Fruit fly (Drosophila melanogaster) whole organism, embryonic: Measurements from ENCODE around the gene CG42656.
A peak's percentile ranks its signal among the peaks of the same experiment; 100 is the strongest.

Experiments used
- ATbp ChIP-seq: fragments of 200-800 bp; sonication (Bioruptor generic); optimal IDR thresholded peaks from 2 replicates; lab custom pipeline; 2017; ENCODE audit warnings: missing biosample characterization, mild to moderate bottlenecking, missing genetic modification characterization, missing genetic modification reagents
- Awh ChIP-seq: fragments of 200-800 bp; sonication (Bioruptor generic); IDR thresholded peaks from 2 replicates; pipeline ENCODE4, ENCODE4 v1.3.6; 2022; ENCODE audit warnings: missing biosample characterization, missing genetic modification characterization
- Blimp-1 ChIP-seq: fragments of 200-800 bp; sonication (Bioruptor generic); optimal IDR thresholded peaks from 3 replicates; lab custom pipeline; 2018; ENCODE audit warnings: missing biosample characterization, missing genetic modification characterization, mild to moderate bottlenecking, moderate library complexity, missing genetic modification reagents
- CG10543 ChIP-seq: fragments of 200-800 bp; sonication (Bioruptor generic); optimal IDR thresholded peaks from 3 replicates; lab custom pipeline; 2017; ENCODE audit warnings: missing biosample characterization, mild to moderate bottlenecking, missing genetic modification characterization, moderate library complexity
- CG11247 ChIP-seq: fragments of 200-800 bp; sonication (Bioruptor generic); IDR thresholded peaks from 2 replicates; pipeline ENCODE4 v1.3.6; 2022; ENCODE audit warnings: missing biosample characterization, missing genetic modification characterization
- CG11560 ChIP-seq: fragments of 200-800 bp; sonication (Bioruptor generic); IDR thresholded peaks from 3 replicates; pipeline ENCODE4 v1.3.6; 2022; ENCODE audit warnings: missing biosample characterization, missing genetic modification characterization
- CG11696 ChIP-seq: fragments of 200-800 bp; sonication (Bioruptor generic); IDR thresholded peaks from 2 replicates; pipeline ENCODE4 v1.3.6; 2022; ENCODE audit warnings: missing biosample characterization, missing genetic modification characterization
- CG12071 ChIP-seq: fragments of 200-800 bp; sonication (Bioruptor generic); optimal IDR thresholded peaks from 3 replicates; lab custom pipeline; 2018; ENCODE audit warnings: missing biosample characterization, mild to moderate bottlenecking, missing genetic modification characterization
- CG12659 ChIP-seq: fragments of 200-800 bp; sonication (Bioruptor generic); optimal IDR thresholded peaks from 3 replicates; lab custom pipeline; 2017; ENCODE audit warnings: mild to moderate bottlenecking, missing biosample characterization, missing genetic modification reagents, missing genetic modification characterization
- CG13296 ChIP-seq: fragments of 200-800 bp; sonication (Bioruptor generic); optimal IDR thresholded peaks from 3 replicates; lab custom pipeline; 2018; ENCODE audit warnings: missing biosample characterization, mild to moderate bottlenecking, missing genetic modification characterization
- CG13894 ChIP-seq: fragments of 200-800 bp; sonication (Bioruptor generic); optimal IDR thresholded peaks from 3 replicates; lab custom pipeline; 2018; ENCODE audit warnings: missing biosample characterization, mild to moderate bottlenecking, missing genetic modification characterization, moderate library complexity
- CG15269 ChIP-seq: fragments of 200-800 bp; sonication (Bioruptor generic); optimal IDR thresholded peaks from 2 replicates; lab custom pipeline; 2018; ENCODE audit warnings: missing biosample characterization, mild to moderate bottlenecking, missing genetic modification characterization, moderate library complexity
- CG16779 ChIP-seq: fragments of 200-800 bp; sonication (Bioruptor generic); IDR thresholded peaks from 2 replicates; pipeline ENCODE4 v1.3.6; 2022; ENCODE audit warnings: missing biosample characterization, missing genetic modification characterization
- CG2712 ChIP-seq: fragments of 200-800 bp; optimal IDR thresholded peaks from 3 replicates; lab custom pipeline; 2019; ENCODE audit warnings: missing biosample characterization, mild to moderate bottlenecking, missing genetic modification characterization, moderate library complexity
- CG32772 ChIP-seq: fragments of 200-800 bp; sonication (Bioruptor generic); IDR thresholded peaks from 2 replicates; pipeline ENCODE4 v1.3.6; 2022; ENCODE audit warnings: missing biosample characterization, missing genetic modification characterization
- CG4820 ChIP-seq: fragments of 200-800 bp; sonication (Bioruptor generic); optimal IDR thresholded peaks from 3 replicates; lab custom pipeline; 2016; ENCODE audit warnings: missing biosample characterization, missing genetic modification characterization
- CG6654 ChIP-seq: fragments of 200-800 bp; sonication (Bioruptor generic); optimal IDR thresholded peaks from 2 replicates; lab custom pipeline; 2017; ENCODE audit warnings: missing biosample characterization, mild to moderate bottlenecking, missing genetic modification characterization
- CG7839 ChIP-seq: fragments of 200-800 bp; sonication (Bioruptor generic); optimal IDR thresholded peaks from 3 replicates; lab custom pipeline; 2018; ENCODE audit warnings: missing biosample characterization, mild to moderate bottlenecking, missing genetic modification characterization, moderate library complexity
- CG8089 ChIP-seq: fragments of 200-800 bp; sonication (Bioruptor generic); optimal IDR thresholded peaks from 3 replicates; lab custom pipeline; 2016; ENCODE audit warnings: missing biosample characterization, missing genetic modification characterization
- CG8281 ChIP-seq: fragments of 200-800 bp; sonication (Bioruptor generic); optimal IDR thresholded peaks from 2 replicates; lab custom pipeline; 2018; ENCODE audit warnings: missing biosample characterization, mild to moderate bottlenecking, missing genetic modification characterization, moderate library complexity
- CG8924 ChIP-seq: fragments of 200-800 bp; optimal IDR thresholded peaks from 3 replicates; lab custom pipeline; 2019; ENCODE audit warnings: missing biosample characterization, mild to moderate bottlenecking, missing genetic modification characterization, moderate library complexity
- CG9215 ChIP-seq: fragments of 200-800 bp; sonication (Bioruptor generic); IDR thresholded peaks from 2 replicates; pipeline ENCODE4 v1.3.6; 2022; ENCODE audit warnings: missing biosample characterization, missing genetic modification characterization
- Camta ChIP-seq: fragments of 200-800 bp; sonication (Bioruptor generic); optimal IDR thresholded peaks from 2 replicates; lab custom pipeline; 2016; ENCODE audit warnings: missing biosample characterization, missing genetic modification characterization
- CrebB ChIP-seq: fragments of 200-800 bp; sonication (Bioruptor generic); optimal IDR thresholded peaks from 3 replicates; lab custom pipeline; 2018; ENCODE audit warnings: missing biosample characterization, mild to moderate bottlenecking, missing genetic modification characterization
- D19A ChIP-seq: fragments of 200-800 bp; optimal IDR thresholded peaks from 3 replicates; lab custom pipeline; 2019; ENCODE audit warnings: missing biosample characterization, mild to moderate bottlenecking, missing genetic modification characterization, moderate library complexity
- Dip2 ChIP-seq: fragments of 200-800 bp; sonication (Bioruptor generic); IDR thresholded peaks from 2 replicates; pipeline ENCODE4 v1.3.6; 2022; ENCODE audit warnings: missing biosample characterization, missing genetic modification characterization
- Dp ChIP-seq: fragments of 200-800 bp; sonication (Bioruptor generic); optimal IDR thresholded peaks from 2 replicates; lab custom pipeline; 2018; ENCODE audit warnings: missing biosample characterization, mild to moderate bottlenecking, missing genetic modification characterization, moderate library complexity
- Eip74EF ChIP-seq, 2 experiments: fragments of 200-800 bp in 1 of 2; fragments of >200 bp in 1 of 2; sonication (Bioruptor generic) in 1 of 2; optimal IDR thresholded peaks; 2 replicates each; lab custom pipeline; 2017 to 2019; ENCODE audit warnings: missing biosample characterization in 2 of 2, missing genetic modification characterization in 2 of 2, mild to moderate bottlenecking in 1 of 2, moderate library complexity in 1 of 2
- Fer1 ChIP-seq: fragments of 200-800 bp; sonication (Bioruptor generic); optimal IDR thresholded peaks from 2 replicates; lab custom pipeline; 2017; ENCODE audit warnings: missing biosample characterization, mild to moderate bottlenecking, missing genetic modification characterization
- H2.0 ChIP-seq: fragments of 200-800 bp; sonication (Bioruptor generic); IDR thresholded peaks from 2 replicates; pipeline ENCODE4 v1.3.6; 2022; ENCODE audit warnings: missing biosample characterization, missing genetic modification characterization
- HLH3B ChIP-seq: fragments of 200-800 bp; sonication (Bioruptor generic); IDR thresholded peaks from 2 replicates; pipeline ENCODE4 v1.3.6; 2022; ENCODE audit warnings: missing biosample characterization, missing genetic modification characterization
- Neu2 ChIP-seq: fragments of 200-800 bp; sonication (Bioruptor generic); optimal IDR thresholded peaks from 3 replicates; lab custom pipeline; 2016; ENCODE audit warnings: missing biosample characterization, missing genetic modification characterization, borderline replicate concordance
- TFAM ChIP-seq: fragments of 200-800 bp; sonication (Bioruptor generic); optimal IDR thresholded peaks from 2 replicates; lab custom pipeline; 2017; ENCODE audit warnings: missing biosample characterization, missing genetic modification characterization, inconsistent platforms
- Trl ChIP-seq, 3 experiments: fragments of >200 bp in 2 of 3; fragments of 200-800 bp in 1 of 3; sonication (Bioruptor generic) in 1 of 3; optimal IDR thresholded peaks; 2 replicates in 1 of 3; 3 replicates in 2 of 3; lab custom pipeline; 2016 to 2017; ENCODE audit warnings: missing biosample characterization in 1 of 3, missing genetic modification characterization in 1 of 3
- Xrp1 ChIP-seq: fragments of 200-800 bp; sonication (Bioruptor generic); IDR thresholded peaks from 2 replicates; pipeline ENCODE4 v1.3.6; 2022; ENCODE audit warnings: missing biosample characterization, missing genetic modification characterization
- al ChIP-seq: fragments of 200-800 bp; sonication (Bioruptor generic); IDR thresholded peaks from 2 replicates; pipeline ENCODE4 v1.3.6; 2022; ENCODE audit warnings: missing biosample characterization, missing genetic modification characterization
- bigmax ChIP-seq: fragments of 200-800 bp; sonication (Bioruptor generic); optimal IDR thresholded peaks from 2 replicates; lab custom pipeline; 2018; ENCODE audit warnings: missing biosample characterization, mild to moderate bottlenecking, missing genetic modification characterization
- caup ChIP-seq: fragments of 200-800 bp; sonication (Bioruptor generic); optimal IDR thresholded peaks from 3 replicates; lab custom pipeline; 2017; ENCODE audit warnings: missing biosample characterization, mild to moderate bottlenecking, missing genetic modification characterization, moderate library complexity; ENCODE audit not compliant: severe bottlenecking
- esg ChIP-seq: fragments of 200-800 bp; sonication (Bioruptor generic); conservative IDR thresholded peaks from 2 replicates; pipeline ENCODE4 v1.3.6; 2022; ENCODE audit warnings: missing biosample characterization, missing genetic modification characterization
- exex ChIP-seq: fragments of 200-800 bp; sonication (Bioruptor generic); optimal IDR thresholded peaks from 4 replicates; lab custom pipeline; 2018; ENCODE audit warnings: missing biosample characterization, mild to moderate bottlenecking, missing genetic modification characterization, moderate library complexity
- ftz-f1 ChIP-seq: fragments of 200-800 bp; sonication (Bioruptor generic); optimal IDR thresholded peaks from 2 replicates; lab custom pipeline; 2016; ENCODE audit warnings: missing biosample characterization, missing genetic modification characterization
- insv ChIP-seq, 2 experiments: fragments of 200-800 bp; sonication (Bioruptor generic); optimal IDR thresholded peaks; 3 replicates each; lab custom pipeline; 2016 to 2018; ENCODE audit warnings: missing biosample characterization in 2 of 2, missing genetic modification characterization in 2 of 2
- inv ChIP-seq: fragments of 200-800 bp; sonication (Bioruptor generic); IDR thresholded peaks from 2 replicates; pipeline ENCODE4 v1.3.6; 2022; ENCODE audit warnings: missing biosample characterization, missing genetic modification characterization; ENCODE audit not compliant: partially characterized antibody
- ken ChIP-seq: fragments of 200-800 bp; sonication (Bioruptor generic); IDR thresholded peaks from 3 replicates; pipeline ENCODE4 v1.3.6; 2022; ENCODE audit warnings: missing biosample characterization, missing genetic modification characterization
- sc ChIP-seq, 3 experiments: fragments of >200 bp in 2 of 3; fragments of 200-800 bp in 1 of 3; sonication (Bioruptor generic) in 1 of 3; optimal IDR thresholded peaks; 2 replicates in 2 of 3; 3 replicates in 1 of 3; lab custom pipeline; 2017; ENCODE audit warnings: mild to moderate bottlenecking in 1 of 3, missing biosample characterization in 1 of 3, missing genetic modification characterization in 1 of 3, missing genetic modification reagents in 1 of 3
- sens-2 ChIP-seq: fragments of 200-800 bp; sonication (Bioruptor generic); IDR thresholded peaks from 2 replicates; pipeline ENCODE4 v1.3.6; 2022; ENCODE audit warnings: missing biosample characterization, missing genetic modification characterization
- sug ChIP-seq: fragments of 200-800 bp; optimal IDR thresholded peaks from 2 replicates; lab custom pipeline; 2019; ENCODE audit warnings: missing biosample characterization, mild to moderate bottlenecking, missing genetic modification characterization, moderate library complexity
- tll ChIP-seq, 2 experiments: fragments of 200-800 bp in 1 of 2; fragments of >200 bp in 1 of 2; sonication (Bioruptor generic) in 1 of 2; optimal IDR thresholded peaks; 2 replicates each; lab custom pipeline; 2017 to 2019; ENCODE audit warnings: missing biosample characterization in 2 of 2, missing genetic modification characterization in 2 of 2, mild to moderate bottlenecking in 1 of 2, moderate library complexity in 1 of 2
- zf30C ChIP-seq: fragments of 200-800 bp; sonication (Bioruptor generic); optimal IDR thresholded peaks from 3 replicates; lab custom pipeline; 2018; ENCODE audit warnings: missing biosample characterization, mild to moderate bottlenecking, missing genetic modification characterization

Gene CG42656

DNA sequence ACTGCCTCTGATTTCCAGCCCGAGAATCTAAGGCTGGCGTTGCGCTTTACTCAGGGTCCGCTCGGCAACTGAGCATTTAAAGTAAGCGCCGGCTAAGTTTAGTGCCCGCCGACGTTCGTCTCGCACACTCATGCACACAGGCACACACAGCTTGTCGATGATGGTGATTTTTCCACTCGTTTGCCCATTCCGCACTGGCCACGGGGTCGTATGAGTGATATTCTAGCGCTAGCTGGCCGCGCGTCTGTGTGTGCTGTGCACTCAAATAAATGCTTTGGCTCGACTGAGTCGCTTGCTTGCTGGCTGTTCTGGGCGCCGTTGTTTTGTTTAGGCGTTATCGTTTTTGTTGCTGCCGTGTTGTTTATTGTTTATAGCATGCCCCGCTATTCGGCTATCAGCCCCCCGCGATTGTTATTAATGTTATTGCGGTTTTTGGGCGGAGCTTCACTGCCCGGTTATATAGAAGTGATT is 22.6 kb upstream of the CG42656 start, which contains the start of gene alpha-Est8 (continued):
- TF ChIP-seq CG12659 (GFP tag; lab: Kevin White, UChicago) (no peak), CG15269 (tag; lab: Kevin White, UChicago) (peak; percentile 32), sens-2 (GFP tag; lab: Robert Waterston, UW) (no peak), CG11696 (GFP tag; lab: Robert Waterston, UW) (no peak), esg (no peak), Awh (GFP tag; lab: Robert Waterston, UW) (no peak), H2.0 (GFP tag; lab: Robert Waterston, UW) (no peak), Fer1 (GFP tag; lab: Kevin White, UChicago) (peak; percentile 35), ftz-f1 (GFP tag; lab: Kevin White, UChicago) (peak; percentile 13), CG8281 (tag; lab: Kevin White, UChicago) (no peak), CG7839 (tag; lab: Kevin White, UChicago) (peak; percentile 6), CG32772 (GFP tag; lab: Robert Waterston, UW) (no peak), CG6654 (GFP tag; lab: Kevin White, UChicago) (no peak), zf30C (GFP tag; lab: Kevin White, UChicago) (no peak), Dp (GFP tag; lab: Kevin White, UChicago) (no peak), CG13894 (tag; lab: Kevin White, UChicago) (peak; percentile 62), bigmax (GFP tag; lab: Kevin White, UChicago) (no peak), CG13296 (GFP tag; lab: Kevin White, UChicago) (peak; percentile 23), Camta (GFP tag; lab: Kevin White, UChicago) (no peak), D19A (tag; lab: Kevin White, UChicago) (no peak), CG11560 (tag; lab: Robert Waterston, UW) (no peak), CG9215 (no peak), CG4820 (no peak), Xrp1 (GFP tag; lab: Robert Waterston, UW) (no peak), CG12071 (GFP tag; lab: Kevin White, UChicago) (no peak), tll (GFP tag; optimal IDR thresholded peaks at IDR 0.05; lab: Kevin White, UChicago) (no peak), CrebB (tag; lab: Kevin White, UChicago) (no peak), CG8089 (GFP tag; lab: Kevin White, UChicago) (no peak), al (GFP tag; lab: Robert Waterston, UW) (no peak), CG2712 (tag; lab: Kevin White, UChicago) (no peak), HLH3B (GFP tag; lab: Robert Waterston, UW) (no peak), ken (GFP tag; lab: Robert Waterston, UW) (no peak), ATbp (no peak), sug (tag; lab: Kevin White, UChicago) (peak; percentile 100), CG16779 (GFP tag; lab: Robert Waterston, UW) (no peak), sc (optimal IDR thresholded peaks at IDR 0.05; lab: Kevin White, UChicago) (no peak), sc (GFP tag; optimal IDR thresholded peaks at IDR 0.05; lab: Kevin White, UChicago) (no peak), CG10543 (GFP tag; lab: Kevin White, UChicago) (peak; percentile 93), Neu2 (GFP tag; lab: Kevin White, UChicago) (no peak), TFAM (no peak), inv (GFP tag; lab: Robert Waterston, UW) (peak; percentile 32; the same call in 1 of the 2 replicates), Eip74EF (GFP tag; optimal IDR thresholded peaks at IDR 0.05; lab: Kevin White, UChicago) (no peak), Trl (optimal IDR thresholded peaks at IDR 0.05; lab: Kevin White, UChicago) (no peak), Trl (GFP tag; optimal IDR thresholded peaks at IDR 0.05; lab: Kevin White, UChicago) (no peak), exex (tag; lab: Kevin White, UChicago) (peak; percentile 89), CG8924 (tag; lab: Kevin White, UChicago) (no peak), CG11247 (GFP tag; lab: Robert Waterston, UW) (0 out of 2 replicates have a peak, but pooled peaks have one; percentile 21), Blimp-1 (GFP tag; lab: Kevin White, UChicago) (no peak), caup (GFP tag; lab: Kevin White, UChicago) (no peak), Dip2 (GFP tag; lab: Robert Waterston, UW) (no peak), insv (GFP tag; optimal IDR thresholded peaks at IDR 0.05; lab: Kevin White, UChicago) (no peak)
